Worm (Caenorhabditis elegans) whole organism, L4 larva: ENCODE data around the gene Y45G12C.1.

Source experiments
- F10B5.3 ChIP-seq: sonication (generic microtip); optimal IDR thresholded peaks from 2 replicates; lab custom pipeline; 2016; ENCODE audit warnings: mild to moderate bottlenecking, missing genetic modification characterization, missing compliant biosample characterization
- F26F4.8 ChIP-seq: fragments of 200-800 bp; sonication (Bioruptor generic); conservative IDR thresholded peaks from 2 replicates; pipeline ENCODE4 v1.3.6; 2022; ENCODE audit warnings: missing genetic modification characterization, missing compliant biosample characterization
- R02D3.7 ChIP-seq: fragments of 150-350 bp; sonication (generic microtip); optimal IDR thresholded peaks from 3 replicates; lab custom pipeline; 2014; ENCODE audit warnings: missing biosample characterization, missing genetic modification characterization
- Y105C5A.15 ChIP-seq: fragments of 200-800 bp; sonication (Bioruptor generic); IDR thresholded peaks from 2 replicates; pipeline ENCODE4 v1.3.6; 2022; ENCODE audit warnings: missing genetic modification characterization, missing compliant biosample characterization
- ZK546.5 ChIP-seq, 2 experiments: sonication (generic microtip); optimal IDR thresholded peaks; 2 replicates each; lab custom pipeline; 2017; ENCODE audit warnings: missing biosample characterization in 2 of 2, missing genetic modification characterization in 2 of 2
- aha-1 ChIP-seq: fragments of 150-350 bp; peaks from one replicate; lab custom pipeline; 2014; ENCODE audit warnings: missing biosample characterization, missing genetic modification characterization
- ama-1 ChIP-seq: fragments of 150-350 bp; optimal IDR thresholded peaks from 2 replicates; lab custom pipeline; 2014; ENCODE audit warnings: inconsistent platforms, mixed read lengths
- attf-4 ChIP-seq: sonication (generic microtip); optimal IDR thresholded peaks from 3 replicates; lab custom pipeline; 2017; ENCODE audit warnings: missing biosample characterization, missing genetic modification characterization
- ceh-20 ChIP-seq: fragments of 200-800 bp; sonication (Bioruptor generic); IDR thresholded peaks from 2 replicates; pipeline ENCODE4 v1.3.6; 2022; ENCODE audit warnings: missing genetic modification reagents, missing genetic modification characterization, missing compliant biosample characterization
- ceh-32 ChIP-seq: sonication (generic microtip); optimal IDR thresholded peaks from 2 replicates; lab custom pipeline; 2016; ENCODE audit warnings: mild to moderate bottlenecking, missing genetic modification characterization, missing compliant biosample characterization; ENCODE audit not compliant: poor library complexity
- ceh-82 ChIP-seq: sonication (generic microtip); optimal IDR thresholded peaks from 2 replicates; lab custom pipeline; 2017; ENCODE audit warnings: missing biosample characterization, missing genetic modification characterization
- daf-12 ChIP-seq: fragments of 150-350 bp; optimal IDR thresholded peaks from 2 replicates; lab custom pipeline; 2014; ENCODE audit warnings: missing biosample characterization, missing genetic modification reagents, missing genetic modification characterization
- daf-16 ChIP-seq, 3 experiments: sonication (generic microtip); optimal IDR thresholded peaks; 2 replicates each; lab custom pipeline; 2016 to 2017; ENCODE audit warnings: missing genetic modification characterization in 3 of 3, missing genetic modification reagents in 3 of 3, mild to moderate bottlenecking in 2 of 3, missing compliant biosample characterization in 2 of 3, missing biosample characterization in 1 of 3, moderate library complexity in 1 of 3
- daf-19 ChIP-seq: fragments of 200-800 bp; sonication (Bioruptor generic); conservative IDR thresholded peaks from 2 replicates; pipeline ENCODE4 v1.3.6; 2022; ENCODE audit warnings: missing genetic modification characterization, missing compliant biosample characterization
- dmd-6 ChIP-seq: fragments of 200-800 bp; sonication (Bioruptor generic); IDR thresholded peaks from 2 replicates; pipeline ENCODE4 v1.3.6; 2022; ENCODE audit warnings: missing genetic modification reagents, missing genetic modification characterization, missing compliant biosample characterization
- dmd-8 ChIP-seq: fragments of 200-800 bp; sonication (Bioruptor generic); IDR thresholded peaks from 2 replicates; pipeline ENCODE4 v1.3.6; 2022; ENCODE audit warnings: missing genetic modification characterization, missing compliant biosample characterization
- dve-1 ChIP-seq: sonication (generic microtip); optimal IDR thresholded peaks from 2 replicates; lab custom pipeline; 2017; ENCODE audit warnings: antibody characterized with exemption, mild to moderate bottlenecking, missing genetic modification characterization, missing compliant biosample characterization; ENCODE audit not compliant: insufficient read depth
- egl-43 ChIP-seq: fragments of 200-800 bp; sonication (Bioruptor generic); IDR thresholded peaks from 2 replicates; pipeline ENCODE4 v1.3.6; 2022; ENCODE audit warnings: missing genetic modification reagents, missing genetic modification characterization, missing compliant biosample characterization
- fkh-10 ChIP-seq: fragments of 150-350 bp; optimal IDR thresholded peaks from 2 replicates; lab custom pipeline; 2014; ENCODE audit warnings: missing biosample characterization, missing genetic modification reagents, missing genetic modification characterization
- hlh-11 ChIP-seq: fragments of 200-800 bp; sonication (Bioruptor generic); optimal IDR thresholded peaks from 2 replicates; lab custom pipeline; 2018; ENCODE audit warnings: mild to moderate bottlenecking, missing genetic modification characterization, missing compliant biosample characterization
- hlh-30 ChIP-seq: sonication (generic microtip); optimal IDR thresholded peaks from 2 replicates; lab custom pipeline; 2017; ENCODE audit warnings: antibody characterized with exemption, mild to moderate bottlenecking, missing genetic modification characterization, missing compliant biosample characterization; ENCODE audit not compliant: insufficient read depth
- jun-1 ChIP-seq: fragments of 150-350 bp; optimal IDR thresholded peaks from 2 replicates; lab custom pipeline; 2014; ENCODE audit warnings: missing biosample characterization, missing genetic modification reagents, missing genetic modification characterization
- lin-39 ChIP-seq: fragments of 150-350 bp; optimal IDR thresholded peaks from 2 replicates; lab custom pipeline; 2014; ENCODE audit warnings: missing biosample characterization, missing genetic modification reagents, missing genetic modification characterization
- lir-3 ChIP-seq: sonication (generic microtip); optimal IDR thresholded peaks from 2 replicates; lab custom pipeline; 2016; ENCODE audit warnings: mild to moderate bottlenecking, missing genetic modification characterization, missing compliant biosample characterization
- madf-5 ChIP-seq, 2 experiments: fragments of 200-800 bp; sonication (Bioruptor generic); IDR thresholded peaks; 2 replicates each; pipeline ENCODE4 v1.3.6; 2022; ENCODE audit warnings: missing compliant biosample characterization in 2 of 2, missing genetic modification characterization in 2 of 2
- madf-9 ChIP-seq: fragments of 200-800 bp; sonication (Bioruptor generic); conservative IDR thresholded peaks from 2 replicates; pipeline ENCODE4 v1.3.6; 2022; ENCODE audit warnings: missing genetic modification reagents, missing genetic modification characterization, missing compliant biosample characterization
- nhr-28 ChIP-seq: fragments of 150-350 bp; optimal IDR thresholded peaks from 2 replicates; lab custom pipeline; 2014; ENCODE audit warnings: missing biosample characterization, missing genetic modification characterization
- nhr-48 ChIP-seq: sonication (generic microtip); optimal IDR thresholded peaks from 2 replicates; lab custom pipeline; 2016; ENCODE audit warnings: mild to moderate bottlenecking, missing genetic modification characterization, missing compliant biosample characterization
- pha-4 ChIP-seq, 2 experiments: fragments of 150-350 bp in 1 of 2; fragments of 200-800 bp in 1 of 2; sonication (Bioruptor generic) in 1 of 2; IDR thresholded peaks in 1 of 2; optimal IDR thresholded peaks in 1 of 2; 2 replicates each; pipeline versions ENCODE4 v1.3.6 to Lab custom; 2014 to 2022; ENCODE audit warnings: missing genetic modification characterization in 2 of 2, missing genetic modification reagents in 2 of 2, missing biosample characterization in 1 of 2, missing compliant biosample characterization in 1 of 2
- pqm-1 ChIP-seq: sonication (generic microtip); optimal IDR thresholded peaks from 2 replicates; lab custom pipeline; 2017; ENCODE audit warnings: missing biosample characterization, missing genetic modification characterization
- set-16 ChIP-seq: fragments of 200-800 bp; sonication (Bioruptor generic); IDR thresholded peaks from 2 replicates; pipeline ENCODE4 v1.3.6; 2022; ENCODE audit warnings: missing genetic modification reagents, missing genetic modification characterization, missing compliant biosample characterization
- skn-1 ChIP-seq: fragments of 150-350 bp; optimal IDR thresholded peaks from 2 replicates; lab custom pipeline; 2014; ENCODE audit warnings: missing biosample characterization, missing genetic modification characterization
- tag-97 ChIP-seq: fragments of 200-800 bp; sonication (Bioruptor generic); IDR thresholded peaks from 2 replicates; pipeline ENCODE4 v1.3.6; 2022; ENCODE audit warnings: missing genetic modification characterization, missing compliant biosample characterization
- zip-11 ChIP-seq: fragments of 200-800 bp; sonication (Bioruptor generic); IDR thresholded peaks from 2 replicates; pipeline ENCODE4 v1.3.6; 2022; ENCODE audit warnings: missing genetic modification characterization, missing compliant biosample characterization

Gene Y45G12C.1

DNA sequence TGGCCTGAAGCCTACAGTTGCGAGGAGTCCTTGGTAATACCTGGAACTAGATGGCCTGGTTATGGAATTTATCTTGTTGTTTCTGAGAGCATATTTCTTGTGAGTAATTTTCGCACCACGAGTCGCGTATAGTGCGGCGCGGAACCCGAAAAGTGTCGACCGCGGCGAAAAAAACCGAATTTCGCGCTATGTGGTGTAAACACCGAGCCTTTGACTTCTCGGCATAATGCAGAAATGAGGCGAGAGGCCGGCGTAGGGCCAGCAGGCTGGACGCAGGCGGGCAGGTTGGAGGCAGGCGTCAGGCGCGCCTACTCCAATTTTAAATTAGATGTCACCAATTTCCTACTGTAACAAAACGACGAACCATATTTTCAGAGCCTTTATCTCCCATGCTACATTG lies 10.2 kb downstream of the Y45G12C.1 start:
- TF ChIP-seq R02D3.7 (tag; lab: Kevin White, UChicago), result no peak
- TF ChIP-seq ceh-32 (tag; lab: Kevin White, UChicago), result no peak
- no peak for TF ChIP-seq ceh-82 (tag; lab: Kevin White, UChicago)
- no peak for TF ChIP-seq attf-4 (tag; lab: Kevin White, UChicago)
- TF ChIP-seq nhr-48 (tag; lab: Kevin White, UChicago), result no peak
- TF ChIP-seq daf-12 (tag; lab: Kevin White, UChicago), result no peak
- 0 out of 4 replicates have a peak, but pooled peaks of 1 of the 2 experiments have one; percentile 5 for TF ChIP-seq madf-5 (GFP tag; IDR thresholded peaks at IDR 0.05; lab: Robert Waterston, UW)
- TF ChIP-seq set-16 (GFP tag; lab: Robert Waterston, UW), result peak; percentile 73
- TF ChIP-seq F10B5.3 (tag; lab: Kevin White, UChicago), result no peak
- no peak for TF ChIP-seq dmd-8 (GFP tag; lab: Robert Waterston, UW)
- TF ChIP-seq zip-11 (GFP tag; lab: Robert Waterston, UW), result no peak
- no peak for TF ChIP-seq jun-1 (tag; lab: Kevin White, UChicago)
- 0 out of 2 replicates have a peak, but pooled peaks have one; percentile 40 for TF ChIP-seq Y105C5A.15 (GFP tag; lab: Robert Waterston, UW)
- no peak for TF ChIP-seq ZK546.5 (tag; optimal IDR thresholded peaks at IDR 0.05; lab: Kevin White, UChicago)

DNA sequence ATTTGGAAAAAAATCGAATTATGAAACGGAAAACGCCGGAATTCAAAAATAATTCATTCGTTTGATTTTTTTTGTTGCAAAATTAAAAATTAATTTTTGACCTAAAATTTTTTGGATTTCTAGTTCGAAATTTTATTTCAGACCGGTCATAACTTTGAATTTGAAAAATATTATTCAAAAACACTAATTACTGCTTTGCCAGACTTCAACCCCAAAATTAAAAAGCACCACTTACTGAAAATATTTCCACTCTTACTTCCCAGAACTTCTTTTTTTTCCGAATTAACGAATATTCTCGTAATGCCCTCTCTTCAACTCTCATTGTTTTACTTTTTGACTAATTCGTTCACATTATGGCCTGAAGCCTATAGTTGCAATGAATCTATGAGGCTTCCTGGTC lies 12.1 kb downstream of the Y45G12C.1 start, which contains the start of gene srt-4:
Gene srt-4 (plus strand): TSS at position 301 of the 400 bp plus-strand sequence.
- TF ChIP-seq tag-97 (GFP tag; lab: Robert Waterston, UW), result no peak
- no peak for TF ChIP-seq pha-4 (GFP tag; IDR thresholded peaks at IDR 0.05; lab: Robert Waterston, UW)
- TF ChIP-seq pha-4 (tag; optimal IDR thresholded peaks at IDR 0.05; lab: Kevin White, UChicago), result no peak
- no peak for TF ChIP-seq ceh-82 (tag; lab: Kevin White, UChicago)

DNA sequence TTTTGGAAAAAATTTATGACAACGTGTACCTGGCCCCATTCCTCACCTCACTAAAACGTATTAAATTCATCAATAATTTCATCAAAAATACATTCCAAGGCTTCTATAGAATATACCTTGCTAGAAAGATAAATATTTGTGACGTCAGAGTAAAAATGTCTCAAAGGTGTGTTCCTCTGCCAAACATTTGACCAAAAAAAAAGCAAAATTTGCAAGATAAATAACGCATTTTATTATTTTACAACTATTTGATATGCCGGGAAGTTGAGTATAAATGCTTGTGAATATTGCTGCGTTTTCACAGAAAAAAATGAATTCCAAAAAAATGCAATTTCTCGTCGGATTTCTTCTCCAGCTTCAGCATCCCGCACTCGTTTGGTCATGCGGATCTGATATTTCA lies 15.1 kb downstream of the Y45G12C.1 start, which contains the start of gene C29G2.3:
Gene C29G2.3 (plus strand): TSS at position 301 of the 400 bp plus-strand sequence.
- TF ChIP-seq F26F4.8 (no peak), lin-39 (no peak)

DNA sequence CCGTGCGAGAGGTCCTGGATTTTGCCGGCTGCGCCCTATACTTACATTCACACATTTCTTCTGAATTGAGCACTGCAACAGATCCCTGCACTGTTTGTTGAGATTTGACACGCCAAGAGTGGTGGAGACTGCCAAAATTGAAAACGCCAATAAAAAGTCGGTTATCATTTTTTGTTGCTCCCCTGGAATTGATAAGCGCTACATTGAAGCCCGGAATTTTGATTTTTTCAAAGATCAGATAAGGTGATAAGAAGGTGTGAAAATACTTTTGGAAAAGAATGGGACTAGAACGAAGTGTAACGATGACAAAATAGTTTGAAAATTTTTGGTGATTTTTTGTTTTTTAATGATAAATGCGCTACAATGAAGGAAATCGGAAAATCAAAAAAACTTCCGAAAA lies 20.2 kb downstream of the Y45G12C.1 start, which contains the start of gene C29G2.6:
Gene C29G2.6 (minus strand): TSS at position 182 of the 400 bp plus-strand sequence.
- TF ChIP-seq daf-16 (GFP tag; optimal IDR thresholded peaks at IDR 0.05; lab: Kevin White, UChicago), result no peak
- peak; percentile 42 for TF ChIP-seq daf-16 (tag; optimal IDR thresholded peaks at IDR 0.05; lab: Kevin White, UChicago)
- TF ChIP-seq dmd-6 (GFP tag; lab: Robert Waterston, UW), result peak; percentile 43
- peak; percentile 3 for TF ChIP-seq pqm-1 (tag; lab: Kevin White, UChicago)
- TF ChIP-seq ama-1 (lab: Kevin White, UChicago), result no peak
- TF ChIP-seq lir-3 (tag; lab: Kevin White, UChicago), result no peak
- peak; percentile 33 for TF ChIP-seq dve-1 (tag; lab: Kevin White, UChicago)
- TF ChIP-seq fkh-10 (GFP tag; lab: Kevin White, UChicago), result no peak

DNA sequence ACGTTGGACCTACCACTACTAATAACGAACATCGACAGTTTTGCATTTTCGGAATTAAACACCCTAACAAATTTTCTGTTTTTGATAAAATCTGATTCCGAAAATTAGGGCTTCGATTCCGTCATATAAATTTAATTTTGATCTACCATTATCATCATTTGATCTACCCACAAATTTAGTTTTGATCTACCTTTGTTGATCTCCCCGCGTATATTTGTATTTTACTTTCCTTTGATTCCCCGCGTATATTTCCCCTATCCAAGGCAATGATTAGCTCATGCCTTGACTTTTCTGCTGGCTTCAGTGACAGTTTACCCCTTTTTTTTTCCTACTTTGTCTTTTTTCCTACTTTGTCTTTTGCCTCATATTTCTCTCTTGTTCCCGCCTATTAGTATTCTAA lies 24.4 kb downstream of the Y45G12C.1 start:
- peak; percentile 39 for TF ChIP-seq aha-1 (tag; lab: Kevin White, UChicago)
- no peak for TF ChIP-seq hlh-30 (tag; lab: Kevin White, UChicago)
- TF ChIP-seq madf-9 (GFP tag; lab: Robert Waterston, UW), result no peak
- no peak for TF ChIP-seq daf-19 (GFP tag; lab: Robert Waterston, UW)
- TF ChIP-seq, all 104 proteins: peak for 1

DNA sequence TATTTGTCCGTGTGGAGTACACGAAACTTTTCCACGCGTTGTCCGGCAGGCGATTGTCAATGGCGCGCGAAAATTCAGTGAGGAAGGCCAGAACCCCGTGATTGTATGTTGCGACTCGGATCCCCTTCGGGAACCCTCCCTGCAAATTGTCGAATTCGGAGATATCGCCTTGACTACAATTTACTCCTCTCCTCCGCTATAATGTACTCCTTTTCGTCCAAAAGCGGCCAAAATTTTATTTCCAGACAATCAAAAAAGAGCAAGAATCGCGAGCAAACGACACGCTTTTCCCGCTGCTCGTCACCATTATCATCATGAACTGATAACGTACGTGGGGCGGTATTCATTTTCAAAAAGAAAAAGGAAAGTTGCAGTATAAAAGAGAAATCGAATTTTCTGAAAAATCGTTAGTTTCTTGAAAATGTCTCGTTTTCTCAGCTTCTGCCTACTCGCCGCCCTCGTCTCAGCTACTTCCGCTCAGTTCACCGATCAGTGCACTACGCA lies 26.7 kb downstream of the Y45G12C.1 start, which contains the start of gene irg-3:
Gene irg-3 (plus strand): TSS at position 419 of the 504 bp plus-strand sequence.
- TF ChIP-seq hlh-11 (tag; lab: Kevin White, UChicago) (peak; percentile 10), aha-1 (tag; lab: Kevin White, UChicago) (peak; percentile 52), madf-9 (GFP tag; lab: Robert Waterston, UW) (no peak), egl-43 (GFP tag; lab: Robert Waterston, UW) (no peak), hlh-30 (tag; lab: Kevin White, UChicago) (no peak), ceh-20 (GFP tag; lab: Robert Waterston, UW) (no peak), dmd-6 (GFP tag; lab: Robert Waterston, UW) (peak; percentile 65), skn-1 (tag; lab: Kevin White, UChicago) (no peak), nhr-28 (peak; percentile 45)
